Worm (Caenorhabditis elegans): ENCODE results near the gene txt-13.

ce11 chrII:10533985-10534384 lies 36.4 kb upstream of the txt-13 start:
- no peak for TF ChIP-seq W03F9.2 (tag; optimal IDR thresholded peaks at IDR 0.05)
- TF ChIP-seq dao-5 (tag; optimal IDR thresholded peaks at IDR 0.05) = no peak
